Fruit fly (Drosophila melanogaster): ENCODE measurements around the gene Or85f.

dm6 chr3R:9424061-9424665 is 26.2 kb downstream of the Or85f start:
- TF ChIP-seq Ets98B (GFP tag; IDR thresholded peaks at IDR 0.05) (no peak), CG8301 (tag; optimal IDR thresholded peaks at IDR 0.05) (no peak), Pif1B (GFP tag; optimal IDR thresholded peaks at IDR 0.05) (no peak), EcR (GFP tag; optimal IDR thresholded peaks at IDR 0.05) (no peak), CG14655 (GFP tag; optimal IDR thresholded peaks at IDR 0.05) (no peak), fd96Ca (GFP tag; IDR thresholded peaks at IDR 0.05) (0 out of 3 replicates have a peak, but pooled peaks have one; percentile 9), D1 (tag; optimal IDR thresholded peaks at IDR 0.05) (no peak), Snoo (tag; optimal IDR thresholded peaks at IDR 0.05) (no peak)

Measured in whole organism, pupa.